Fruit fly (Drosophila melanogaster) whole organism, embryonic: Measurements from ENCODE around the gene CG4465.

Experiments used
- Atf-2 ChIP-seq: fragments of 200-800 bp; sonication (Bioruptor generic); optimal IDR thresholded peaks from 2 replicates; lab custom pipeline; 2016; ENCODE audit warnings: missing biosample characterization, missing genetic modification characterization
- Bteb2 ChIP-seq: fragments of 200-800 bp; sonication (Bioruptor generic); optimal IDR thresholded peaks from 2 replicates; lab custom pipeline; 2016; ENCODE audit warnings: missing biosample characterization, missing genetic modification characterization
- CG10267 ChIP-seq: fragments of 200-800 bp; sonication (Bioruptor generic); optimal IDR thresholded peaks from 2 replicates; lab custom pipeline; 2018; ENCODE audit warnings: missing biosample characterization, mild to moderate bottlenecking, missing genetic modification characterization, moderate library complexity
- CG10543 ChIP-seq: fragments of 200-800 bp; sonication (Bioruptor generic); optimal IDR thresholded peaks from 3 replicates; lab custom pipeline; 2017; ENCODE audit warnings: missing biosample characterization, mild to moderate bottlenecking, missing genetic modification characterization, moderate library complexity
- CG11560 ChIP-seq: fragments of 200-800 bp; sonication (Bioruptor generic); IDR thresholded peaks from 3 replicates; pipeline ENCODE4 v1.3.6; 2022; ENCODE audit warnings: missing biosample characterization, missing genetic modification characterization
- CG12391 ChIP-seq: fragments of 200-800 bp; sonication (Bioruptor generic); optimal IDR thresholded peaks from 3 replicates; lab custom pipeline; 2018; ENCODE audit warnings: missing biosample characterization, mild to moderate bottlenecking, missing genetic modification characterization, moderate library complexity
- CG13296 ChIP-seq: fragments of 200-800 bp; sonication (Bioruptor generic); optimal IDR thresholded peaks from 3 replicates; lab custom pipeline; 2018; ENCODE audit warnings: missing biosample characterization, mild to moderate bottlenecking, missing genetic modification characterization
- CG13424 ChIP-seq: fragments of 200-800 bp; sonication (Bioruptor generic); optimal IDR thresholded peaks from 2 replicates; lab custom pipeline; 2019; ENCODE audit warnings: missing biosample characterization, mild to moderate bottlenecking, missing genetic modification characterization, moderate library complexity
- CG14965 ChIP-seq: fragments of 200-800 bp; sonication (Bioruptor generic); optimal IDR thresholded peaks from 2 replicates; lab custom pipeline; 2016; ENCODE audit warnings: missing biosample characterization, missing genetic modification characterization, borderline replicate concordance
- CG16815 ChIP-seq: fragments of 200-800 bp; sonication (Bioruptor generic); optimal IDR thresholded peaks from 3 replicates; lab custom pipeline; 2017; ENCODE audit warnings: missing biosample characterization, mild to moderate bottlenecking, missing genetic modification characterization
- CG17361 ChIP-seq: fragments of 200-800 bp; sonication (Bioruptor generic); IDR thresholded peaks from 3 replicates; pipeline ENCODE4 v1.3.6; 2022; ENCODE audit warnings: missing biosample characterization, missing genetic modification characterization
- CG17829 ChIP-seq: fragments of 200-800 bp; optimal IDR thresholded peaks from 2 replicates; lab custom pipeline; 2019; ENCODE audit warnings: missing biosample characterization, mild to moderate bottlenecking, missing genetic modification characterization, moderate library complexity
- CG18262 ChIP-seq: fragments of 200-800 bp; optimal IDR thresholded peaks from 3 replicates; lab custom pipeline; 2019; ENCODE audit warnings: missing biosample characterization, mild to moderate bottlenecking, missing genetic modification characterization, moderate library complexity
- CG18476 ChIP-seq: fragments of 200-800 bp; sonication (Bioruptor generic); optimal IDR thresholded peaks from 2 replicates; lab custom pipeline; 2016; ENCODE audit warnings: missing biosample characterization, mild to moderate bottlenecking, missing genetic modification characterization
- CG18764 ChIP-seq: fragments of 200-800 bp; sonication (Bioruptor generic); optimal IDR thresholded peaks from 3 replicates; lab custom pipeline; 2016; ENCODE audit warnings: missing biosample characterization, missing genetic modification characterization
- CG2120 ChIP-seq: fragments of 200-800 bp; sonication (Bioruptor generic); optimal IDR thresholded peaks from 3 replicates; lab custom pipeline; 2016; ENCODE audit warnings: missing biosample characterization, missing genetic modification characterization
- CG2678 ChIP-seq: fragments of 200-800 bp; sonication (Bioruptor generic); optimal IDR thresholded peaks from 3 replicates; lab custom pipeline; 2019; ENCODE audit warnings: missing biosample characterization, mild to moderate bottlenecking, missing genetic modification characterization, moderate library complexity
- CG30020 ChIP-seq: fragments of 200-800 bp; optimal IDR thresholded peaks from 2 replicates; lab custom pipeline; 2019; ENCODE audit warnings: missing biosample characterization, mild to moderate bottlenecking, missing genetic modification characterization, moderate library complexity
- CG31441 ChIP-seq: fragments of 200-800 bp; sonication (Bioruptor generic); IDR thresholded peaks from 2 replicates; pipeline ENCODE4 v1.3.6; 2022; ENCODE audit warnings: missing biosample characterization, missing genetic modification characterization
- CG4617 ChIP-seq: fragments of 200-800 bp; sonication (Bioruptor generic); optimal IDR thresholded peaks from 3 replicates; lab custom pipeline; 2016; ENCODE audit warnings: missing biosample characterization, missing genetic modification characterization, borderline replicate concordance
- CG7987 ChIP-seq: fragments of 200-800 bp; sonication (Bioruptor generic); optimal IDR thresholded peaks from 2 replicates; lab custom pipeline; 2018; ENCODE audit warnings: missing biosample characterization, mild to moderate bottlenecking, missing genetic modification characterization, moderate library complexity
- CG9797 ChIP-seq: fragments of 200-800 bp; sonication (Bioruptor generic); optimal IDR thresholded peaks from 3 replicates; lab custom pipeline; 2018; ENCODE audit warnings: missing biosample characterization, mild to moderate bottlenecking, missing genetic modification characterization
- CG9932 ChIP-seq: fragments of 200-800 bp; sonication (Bioruptor generic); IDR thresholded peaks from 2 replicates; pipeline ENCODE4 v1.3.6; 2022; ENCODE audit warnings: missing biosample characterization, missing genetic modification characterization
- CTCF ChIP-seq: fragments of 200-800 bp; sonication (Bioruptor generic); optimal IDR thresholded peaks from 2 replicates; lab custom pipeline; 2017; ENCODE audit warnings: missing biosample characterization, mild to moderate bottlenecking, missing genetic modification characterization, moderate library complexity
- Camta ChIP-seq: fragments of 200-800 bp; sonication (Bioruptor generic); optimal IDR thresholded peaks from 2 replicates; lab custom pipeline; 2016; ENCODE audit warnings: missing biosample characterization, missing genetic modification characterization
- D ChIP-seq, 2 experiments: fragments of 200-800 bp in 1 of 2; fragments of >200 bp in 1 of 2; sonication (Bioruptor generic) in 1 of 2; optimal IDR thresholded peaks; 2 replicates in 1 of 2; 3 replicates in 1 of 2; lab custom pipeline; 2017; ENCODE audit warnings: mild to moderate bottlenecking in 1 of 2, missing biosample characterization in 1 of 2, missing genetic modification characterization in 1 of 2, missing genetic modification reagents in 1 of 2
- D19B ChIP-seq: fragments of 200-800 bp; sonication (Bioruptor generic); optimal IDR thresholded peaks from 2 replicates; lab custom pipeline; 2017; ENCODE audit warnings: missing biosample characterization, mild to moderate bottlenecking, missing genetic modification characterization
- Dip2 ChIP-seq: fragments of 200-800 bp; sonication (Bioruptor generic); IDR thresholded peaks from 2 replicates; pipeline ENCODE4 v1.3.6; 2022; ENCODE audit warnings: missing biosample characterization, missing genetic modification characterization
- Dp ChIP-seq: fragments of 200-800 bp; sonication (Bioruptor generic); optimal IDR thresholded peaks from 2 replicates; lab custom pipeline; 2018; ENCODE audit warnings: missing biosample characterization, mild to moderate bottlenecking, missing genetic modification characterization, moderate library complexity
- ERR ChIP-seq: fragments of 200-800 bp; sonication (Bioruptor generic); optimal IDR thresholded peaks from 2 replicates; lab custom pipeline; 2016; ENCODE audit warnings: missing biosample characterization, missing genetic modification characterization
- Hsf ChIP-seq: fragments of 200-800 bp; sonication (Bioruptor generic); optimal IDR thresholded peaks from 3 replicates; lab custom pipeline; 2016; ENCODE audit warnings: missing biosample characterization, missing genetic modification characterization
- Lhr ChIP-seq: fragments of 200-800 bp; sonication (Bioruptor generic); optimal IDR thresholded peaks from 3 replicates; lab custom pipeline; 2017; ENCODE audit warnings: mild to moderate bottlenecking, missing biosample characterization, missing genetic modification reagents, missing genetic modification characterization
- Max ChIP-seq: fragments of 200-800 bp; sonication (Bioruptor generic); optimal IDR thresholded peaks from 2 replicates; lab custom pipeline; 2016; ENCODE audit warnings: missing biosample characterization, mild to moderate bottlenecking, missing genetic modification characterization
- Nf-YB ChIP-seq: fragments of 200-800 bp; sonication (Bioruptor generic); optimal IDR thresholded peaks from 3 replicates; lab custom pipeline; 2019; ENCODE audit warnings: missing biosample characterization, mild to moderate bottlenecking, missing genetic modification characterization, moderate library complexity
- Nf-YC ChIP-seq: fragments of 200-800 bp; optimal IDR thresholded peaks from 3 replicates; lab custom pipeline; 2019; ENCODE audit warnings: missing biosample characterization, mild to moderate bottlenecking, missing genetic modification characterization, moderate library complexity
- NfI ChIP-seq: fragments of 200-800 bp; sonication (Bioruptor generic); optimal IDR thresholded peaks from 3 replicates; lab custom pipeline; 2018; ENCODE audit warnings: missing biosample characterization, mild to moderate bottlenecking, missing genetic modification characterization, moderate library complexity
- Sin3A ChIP-seq: fragments of >200 bp; optimal IDR thresholded peaks from 2 replicates; lab custom pipeline; 2018
- Spps ChIP-seq: fragments of 200-800 bp; sonication (Bioruptor generic); optimal IDR thresholded peaks from 2 replicates; lab custom pipeline; 2018; ENCODE audit warnings: missing biosample characterization, mild to moderate bottlenecking, missing genetic modification characterization
- ash1 ChIP-seq: fragments of 200-800 bp; sonication (Bioruptor generic); optimal IDR thresholded peaks from 2 replicates; lab custom pipeline; 2018; ENCODE audit warnings: missing biosample characterization, mild to moderate bottlenecking, missing genetic modification characterization
- ewg ChIP-seq: fragments of 200-800 bp; sonication (Bioruptor generic); optimal IDR thresholded peaks from 3 replicates; lab custom pipeline; 2017; ENCODE audit warnings: mild to moderate bottlenecking, missing biosample characterization, missing genetic modification reagents, missing genetic modification characterization
- ftz-f1 ChIP-seq: fragments of 200-800 bp; sonication (Bioruptor generic); optimal IDR thresholded peaks from 2 replicates; lab custom pipeline; 2016; ENCODE audit warnings: missing biosample characterization, missing genetic modification characterization
- gsb ChIP-seq: fragments of 200-800 bp; sonication (Bioruptor generic); IDR thresholded peaks from 2 replicates; pipeline ENCODE4 v1.3.6; 2022; ENCODE audit warnings: missing biosample characterization, missing genetic modification characterization
- kah ChIP-seq: fragments of 200-800 bp; sonication (Bioruptor generic); optimal IDR thresholded peaks from 2 replicates; lab custom pipeline; 2018; ENCODE audit warnings: missing biosample characterization, mild to moderate bottlenecking, missing genetic modification characterization
- lola ChIP-seq, 3 experiments: fragments of >200 bp in 2 of 3; fragments of 200-800 bp in 1 of 3; sonication (Bioruptor generic) in 1 of 3; optimal IDR thresholded peaks; 2 replicates each; lab custom pipeline; 2017 to 2019; ENCODE audit warnings: missing biosample characterization in 3 of 3, missing genetic modification characterization in 3 of 3, mild to moderate bottlenecking in 1 of 3, moderate library complexity in 1 of 3
- pfk ChIP-seq: fragments of 200-800 bp; sonication (Bioruptor generic); optimal IDR thresholded peaks from 2 replicates; lab custom pipeline; 2018; ENCODE audit warnings: missing biosample characterization, mild to moderate bottlenecking, missing genetic modification characterization, moderate library complexity
- sc ChIP-seq, 3 experiments: fragments of >200 bp in 2 of 3; fragments of 200-800 bp in 1 of 3; sonication (Bioruptor generic) in 1 of 3; optimal IDR thresholded peaks; 2 replicates in 2 of 3; 3 replicates in 1 of 3; lab custom pipeline; 2017; ENCODE audit warnings: mild to moderate bottlenecking in 1 of 3, missing biosample characterization in 1 of 3, missing genetic modification characterization in 1 of 3, missing genetic modification reagents in 1 of 3
- sna ChIP-seq: fragments of 200-800 bp; sonication (Bioruptor generic); IDR thresholded peaks from 2 replicates; pipeline ENCODE4 v1.3.6; 2022; ENCODE audit warnings: missing biosample characterization, missing genetic modification characterization; ENCODE audit not compliant: partially characterized antibody
- stwl ChIP-seq: fragments of 200-800 bp; sonication (Bioruptor generic); optimal IDR thresholded peaks from 3 replicates; lab custom pipeline; 2018; ENCODE audit warnings: missing biosample characterization, mild to moderate bottlenecking, missing genetic modification characterization, moderate library complexity
- zfh1 ChIP-seq: fragments of 200-800 bp; sonication (Bioruptor generic); IDR thresholded peaks from 3 replicates; pipeline ENCODE4 v1.3.6; 2022; ENCODE audit warnings: missing biosample characterization, missing genetic modification characterization

The CG4465 gene

dm6 chr3R:19877427-19878076 is 40.1 kb downstream of the CG4465 start, which contains the start of the genes CG17186 and Arc42 (continued):
- TF ChIP-seq D19B (GFP tag; lab: Kevin White, UChicago) (no peak), Spps (tag; lab: Kevin White, UChicago) (peak; percentile 12), pfk (GFP tag; lab: Kevin White, UChicago) (no peak), Max (GFP tag; lab: Kevin White, UChicago) (peak; percentile 53), Lhr (GFP tag; lab: Kevin White, UChicago) (peak; percentile 41), ewg (no peak), lola (GFP tag; optimal IDR thresholded peaks at IDR 0.05; lab: Kevin White, UChicago) (peak in 1 of 3 experiments; percentile 21), kah (GFP tag; lab: Kevin White, UChicago) (peak; percentile 97), CG18764 (GFP tag; lab: Kevin White, UChicago) (peak; percentile 14), ash1 (GFP tag; lab: Kevin White, UChicago) (no peak), D (optimal IDR thresholded peaks at IDR 0.05; lab: Kevin White, UChicago) (no peak), D (GFP tag; optimal IDR thresholded peaks at IDR 0.05; lab: Kevin White, UChicago) (no peak), CG12391 (peak; percentile 47), CG11560 (no peak), Dp (GFP tag; lab: Kevin White, UChicago) (peak; percentile 76), CG13296 (GFP tag; lab: Kevin White, UChicago) (no peak), ERR (GFP tag; lab: Kevin White, UChicago) (no peak), stwl (tag; lab: Kevin White, UChicago) (peak; percentile 49), CG18262 (tag; lab: Kevin White, UChicago) (peak; percentile 19), CG4617 (peak; percentile 35), CG30020 (tag; lab: Kevin White, UChicago) (peak; percentile 70), Hsf (GFP tag; lab: Kevin White, UChicago) (peak; percentile 20), Bteb2 (GFP tag; lab: Kevin White, UChicago) (peak; percentile 4), Nf-YB (GFP tag; lab: Kevin White, UChicago) (no peak), CG2678 (tag; lab: Kevin White, UChicago) (peak; percentile 20), CTCF (no peak), Nf-YC (tag; lab: Kevin White, UChicago) (peak; percentile 19), CG7987 (GFP tag; lab: Kevin White, UChicago) (no peak), CG16815 (GFP tag; lab: Kevin White, UChicago) (no peak), sna (GFP tag; lab: Robert Waterston, UW) (no peak), zfh1 (GFP tag; lab: Robert Waterston, UW) (no peak), CG10267 (peak; percentile 30), CG31441 (GFP tag; lab: Robert Waterston, UW) (peak; percentile 46), Sin3A (peak; percentile 34), CG18476 (GFP tag; lab: Kevin White, UChicago) (peak; percentile 1), gsb (no peak), CG9932 (no peak), CG17829 (peak; percentile 9), NfI (GFP tag; lab: Kevin White, UChicago) (peak; percentile 33), Atf-2 (GFP tag; lab: Kevin White, UChicago) (no peak), Camta (no peak), CG9797 (GFP tag; lab: Kevin White, UChicago) (peak; percentile 84), CG2120 (GFP tag; lab: Kevin White, UChicago) (peak; percentile 46), CG10543 (GFP tag; lab: Kevin White, UChicago) (no peak), CG14965 (GFP tag; lab: Kevin White, UChicago) (no peak), CG17361 (peak; percentile 31; the same call in 1 of the 3 replicates), ftz-f1 (GFP tag; lab: Kevin White, UChicago) (no peak), Dip2 (no peak), CG13424 (tag; lab: Kevin White, UChicago) (peak; percentile 43), sc (optimal IDR thresholded peaks at IDR 0.05; lab: Kevin White, UChicago) (no peak), sc (GFP tag; optimal IDR thresholded peaks at IDR 0.05; lab: Kevin White, UChicago) (no peak)
